Worm (Caenorhabditis elegans) whole organism, late embryonic: Measurements from ENCODE around the gene emb-5.

Experiments used
- F13H6.1 ChIP-seq: sonication (generic microtip); optimal IDR thresholded peaks from 2 replicates; lab custom pipeline; 2016; ENCODE audit warnings: missing genetic modification characterization, missing compliant biosample characterization
- ama-1 ChIP-seq: fragments of 150-350 bp; optimal IDR thresholded peaks from 2 replicates; lab custom pipeline; 2014
- elt-4 ChIP-seq: sonication (generic microtip); optimal IDR thresholded peaks from 2 replicates; lab custom pipeline; 2016; ENCODE audit warnings: missing genetic modification characterization, missing compliant biosample characterization
- ets-4 ChIP-seq: sonication (generic microtip); optimal IDR thresholded peaks from 2 replicates; lab custom pipeline; 2016; ENCODE audit warnings: missing genetic modification characterization, missing compliant biosample characterization
- fax-1 ChIP-seq: sonication (generic microtip); optimal IDR thresholded peaks from 2 replicates; lab custom pipeline; 2016; ENCODE audit warnings: missing genotype, missing genetic modification characterization, missing compliant biosample characterization
- fkh-10 ChIP-seq: fragments of 150-350 bp; optimal IDR thresholded peaks from 2 replicates; lab custom pipeline; 2014; ENCODE audit warnings: missing biosample characterization, missing genetic modification reagents, missing genetic modification characterization
- lin-11 ChIP-seq: fragments of 200-800 bp; sonication (Bioruptor generic); optimal IDR thresholded peaks from 2 replicates; lab custom pipeline; 2018; ENCODE audit warnings: mild to moderate bottlenecking, missing genetic modification characterization, missing compliant biosample characterization
- nhr-11 ChIP-seq: fragments of 150-350 bp; optimal IDR thresholded peaks from 2 replicates; lab custom pipeline; 2014; ENCODE audit warnings: missing biosample characterization, missing genetic modification characterization
- pha-2 ChIP-seq: sonication (generic microtip); optimal IDR thresholded peaks from 2 replicates; lab custom pipeline; 2017; ENCODE audit warnings: mild to moderate bottlenecking, missing genetic modification characterization, missing compliant biosample characterization
- pha-4 ChIP-seq: fragments of 150-350 bp; optimal IDR thresholded peaks from 2 replicates; lab custom pipeline; 2018; ENCODE audit warnings: missing biosample characterization, missing genetic modification reagents, missing genetic modification characterization
- rnt-1 ChIP-seq: sonication (generic microtip); optimal IDR thresholded peaks from 2 replicates; lab custom pipeline; 2016; ENCODE audit warnings: missing genetic modification characterization, missing compliant biosample characterization
- sox-4 ChIP-seq: sonication (generic microtip); optimal IDR thresholded peaks from 2 replicates; lab custom pipeline; 2017; ENCODE audit warnings: mild to moderate bottlenecking, missing genetic modification characterization, inconsistent platforms, missing compliant biosample characterization
- unc-55 ChIP-seq: sonication (generic microtip); optimal IDR thresholded peaks from 2 replicates; lab custom pipeline; 2017; ENCODE audit warnings: missing biosample characterization, missing genetic modification reagents, missing genetic modification characterization
- ztf-16 ChIP-seq: sonication (generic microtip); optimal IDR thresholded peaks from 2 replicates; lab custom pipeline; 2017; ENCODE audit warnings: missing genetic modification characterization, missing compliant biosample characterization

DNA sequence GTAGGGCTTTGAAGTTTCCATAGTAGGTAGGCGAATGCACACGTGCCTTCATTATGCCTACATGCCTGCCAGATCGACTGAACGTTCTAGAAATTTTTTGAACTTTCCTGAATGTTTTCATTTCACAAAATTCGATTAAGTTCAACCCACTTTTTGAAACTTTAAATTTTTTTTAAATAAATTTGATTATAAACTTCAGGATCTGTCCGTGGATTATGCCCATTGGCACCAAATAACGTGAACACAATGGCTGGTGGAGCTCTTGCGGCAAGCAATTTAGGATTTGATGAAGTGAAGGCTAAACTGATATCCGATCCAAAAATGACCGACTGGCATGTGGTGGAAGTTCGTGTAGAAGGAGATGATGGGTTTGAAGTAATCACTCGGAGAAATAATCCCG is 15.0 kb upstream of the emb-5 start, which contains the start of gene F17C8.7:
- TF ChIP-seq pha-4 (tag; lab: Kevin White, UChicago) (no peak), lin-11 (tag; lab: Kevin White, UChicago) (no peak), ets-4 (tag; lab: Kevin White, UChicago) (no peak), ztf-16 (no peak), pha-2 (tag; lab: Kevin White, UChicago) (no peak), fkh-10 (GFP tag; lab: Kevin White, UChicago) (no peak), nhr-11 (no peak), unc-55 (GFP tag; lab: Kevin White, UChicago) (no peak), elt-4 (no peak), F13H6.1 (tag; lab: Kevin White, UChicago) (no peak), rnt-1 (tag; lab: Kevin White, UChicago) (no peak), ama-1 (lab: Kevin White, UChicago) (no peak), sox-4 (no peak), fax-1 (tag; lab: Kevin White, UChicago) (no peak)
